Worm (Caenorhabditis elegans): ENCODE data around the gene C45B2.6.

DNA sequence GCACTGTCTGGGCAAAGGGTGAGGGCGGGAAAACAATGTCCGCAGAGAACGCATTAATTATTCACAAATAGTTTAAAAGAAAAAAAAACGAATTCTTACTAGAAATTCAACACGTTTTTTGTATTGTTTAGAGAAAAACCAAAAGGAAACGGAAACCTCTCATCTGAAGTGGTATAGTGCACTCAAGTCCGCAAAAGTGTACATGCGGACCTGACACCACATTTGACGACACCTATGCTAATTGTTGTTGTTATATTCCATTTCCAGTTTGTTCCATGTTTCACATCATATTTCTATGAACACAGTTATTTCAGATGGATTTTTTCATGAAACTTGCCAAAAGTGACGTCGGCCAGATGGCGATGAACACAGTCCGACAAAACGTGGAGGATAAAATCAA lies at the start of gene C45B2.6:
- no peak for TF ChIP-seq ceh-14 (tag; optimal IDR thresholded peaks at IDR 0.05)
- TF ChIP-seq unc-86 (tag; optimal IDR thresholded peaks at IDR 0.05): no peak
- no peak for TF ChIP-seq unc-55 (GFP tag; optimal IDR thresholded peaks at IDR 0.05)
